Worm (Caenorhabditis elegans) whole organism, young adult: Measurements from ENCODE around the gene VM106R.1.

Experiments used
- D2030.7 ChIP-seq: fragments of 200-800 bp; sonication (Bioruptor generic); IDR thresholded peaks from 2 replicates; pipeline ENCODE4 v1.3.6; 2022; ENCODE audit warnings: missing genetic modification reagents, missing genetic modification characterization, missing compliant biosample characterization
- attf-6 ChIP-seq: fragments of 200-800 bp; sonication (Bioruptor generic); IDR thresholded peaks from 2 replicates; pipeline ENCODE4 v1.3.6; 2022; ENCODE audit warnings: missing genetic modification reagents, missing genetic modification characterization, missing compliant biosample characterization
- gei-17 ChIP-seq: fragments of 200-800 bp; sonication (Bioruptor generic); optimal IDR thresholded peaks from 2 replicates; lab custom pipeline; 2018; ENCODE audit warnings: mild to moderate bottlenecking, missing genetic modification characterization, missing compliant biosample characterization
- hrde-1 ChIP-seq: sonication (generic microtip); optimal IDR thresholded peaks from 2 replicates; lab custom pipeline; 2016; ENCODE audit warnings: missing genetic modification characterization, mild to moderate bottlenecking, missing compliant biosample characterization, moderate library complexity, missing genotype, missing genetic modification reagents, borderline replicate concordance
- madf-8 ChIP-seq: fragments of 200-800 bp; sonication (Bioruptor generic); conservative IDR thresholded peaks from 2 replicates; pipeline ENCODE4 v1.3.6; 2022; ENCODE audit warnings: missing genetic modification reagents, missing genetic modification characterization, missing compliant biosample characterization
- nfya-2 ChIP-seq: fragments of 200-800 bp; sonication (Bioruptor generic); IDR thresholded peaks from 2 replicates; pipeline ENCODE4 v1.3.6; 2022; ENCODE audit warnings: missing genetic modification reagents, missing genetic modification characterization, missing compliant biosample characterization
- nfyb-1 ChIP-seq: fragments of 200-800 bp; sonication (Bioruptor generic); IDR thresholded peaks from 2 replicates; pipeline ENCODE4 v1.3.6; 2022; ENCODE audit warnings: missing genetic modification reagents, missing genetic modification characterization, missing compliant biosample characterization
- snpc-1.1 ChIP-seq: sonication (generic microtip); optimal IDR thresholded peaks from 2 replicates; lab custom pipeline; 2017; ENCODE audit warnings: missing genetic modification characterization, mild to moderate bottlenecking, missing compliant biosample characterization, antibody characterized with exemption, moderate library complexity, missing genotype, missing genetic modification reagents; ENCODE audit not compliant: insufficient read depth
- xnd-1 ChIP-seq: sonication (generic microtip); optimal IDR thresholded peaks from 2 replicates; lab custom pipeline; 2016; ENCODE audit warnings: missing genotype, missing genetic modification reagents, missing genetic modification characterization, missing compliant biosample characterization

The VM106R.1 gene

ce11 chrII:10783201-10783962 is 45.6 kb downstream of the VM106R.1 start, which contains the start of gene ect-2 (continued):
- TF ChIP-seq D2030.7: peak; percentile 60

- TF ChIP-seq attf-6 (GFP tag; lab: Robert Waterston, UW): no peak
- no peak for TF ChIP-seq snpc-1.1 (tag; lab: Kevin White, UChicago)
- TF ChIP-seq xnd-1 (tag; lab: Kevin White, UChicago): peak; percentile 9
- no peak for TF ChIP-seq madf-8 (GFP tag; lab: Robert Waterston, UW)
- peak; percentile 51 for TF ChIP-seq hrde-1 (tag; lab: Kevin White, UChicago)
- no peak for TF ChIP-seq nfyb-1
- TF ChIP-seq gei-17 (GFP tag; lab: Kevin White, UChicago): no peak
- TF ChIP-seq nfya-2: no peak
Observed at ce11 chrII:10778026-10778425, 51.0 kb downstream of the VM106R.1 start, which contains the start of gene mpz-1. mpz-1 (minus strand) TSS chrII:10778126.
